Fruit fly (Drosophila melanogaster) whole organism, prepupa: Measurements from ENCODE around the gene Ccp84Af.

Experiments used
- Blimp-1 ChIP-seq: fragments of 200-800 bp; sonication (Bioruptor generic); optimal IDR thresholded peaks from 3 replicates; lab custom pipeline; 2017; ENCODE audit warnings: missing biosample characterization, missing genetic modification characterization, mild to moderate bottlenecking, moderate library complexity, missing genetic modification reagents
- CG10669 ChIP-seq: fragments of 200-800 bp; sonication (Bioruptor generic); optimal IDR thresholded peaks from 3 replicates; lab custom pipeline; 2018; ENCODE audit warnings: missing biosample characterization, mild to moderate bottlenecking, missing genetic modification characterization, moderate library complexity
- CG11762 ChIP-seq: fragments of 200-800 bp; sonication (Bioruptor generic); optimal IDR thresholded peaks from 3 replicates; lab custom pipeline; 2016; ENCODE audit warnings: missing biosample characterization, missing genetic modification characterization; ENCODE audit not compliant: insufficient read depth
- CG11902 ChIP-seq: fragments of 200-800 bp; sonication (Bioruptor generic); optimal IDR thresholded peaks from 3 replicates; lab custom pipeline; 2016; ENCODE audit warnings: missing biosample characterization, missing genetic modification characterization
- CG15336 ChIP-seq: fragments of 200-800 bp; sonication (Bioruptor generic); IDR thresholded peaks from 2 replicates; pipeline ENCODE4 v1.3.6; 2022; ENCODE audit warnings: missing biosample characterization, missing genetic modification characterization
- CG1621 ChIP-seq: fragments of 200-800 bp; sonication (Bioruptor generic); optimal IDR thresholded peaks from 3 replicates; lab custom pipeline; 2018; ENCODE audit warnings: missing biosample characterization, mild to moderate bottlenecking, missing genetic modification characterization
- CG3032 ChIP-seq: fragments of 200-800 bp; optimal IDR thresholded peaks from 2 replicates; lab custom pipeline; 2019; ENCODE audit warnings: missing biosample characterization, mild to moderate bottlenecking, missing genetic modification characterization, moderate library complexity
- CG31627 ChIP-seq: fragments of 200-800 bp; sonication (Bioruptor generic); optimal IDR thresholded peaks from 3 replicates; lab custom pipeline; 2016; ENCODE audit warnings: missing biosample characterization, missing genetic modification characterization
- CG34406 ChIP-seq: fragments of 200-800 bp; sonication (Bioruptor generic); optimal IDR thresholded peaks from 3 replicates; lab custom pipeline; 2016; ENCODE audit warnings: missing biosample characterization, missing genetic modification characterization
- CG4318 ChIP-seq: fragments of 200-800 bp; sonication (Bioruptor generic); optimal IDR thresholded peaks from 3 replicates; lab custom pipeline; 2017; ENCODE audit warnings: missing biosample characterization, mild to moderate bottlenecking, missing genetic modification characterization
- CG6276 ChIP-seq: fragments of 200-800 bp; sonication (Bioruptor generic); optimal IDR thresholded peaks from 2 replicates; lab custom pipeline; 2017; ENCODE audit warnings: missing biosample characterization, mild to moderate bottlenecking, missing genetic modification characterization
- CG6808 ChIP-seq: fragments of 200-800 bp; sonication (Bioruptor generic); optimal IDR thresholded peaks from 3 replicates; lab custom pipeline; 2017; ENCODE audit warnings: missing biosample characterization, missing genetic modification characterization, mild to moderate bottlenecking, moderate library complexity, missing genetic modification reagents
- CG6854 ChIP-seq: fragments of 200-800 bp; sonication (Bioruptor generic); optimal IDR thresholded peaks from 2 replicates; lab custom pipeline; 2017; ENCODE audit warnings: missing biosample characterization, mild to moderate bottlenecking, missing genetic modification characterization
- CG8119 ChIP-seq: fragments of 200-800 bp; sonication (Bioruptor generic); IDR thresholded peaks from 3 replicates; pipeline ENCODE4 v1.3.6; 2022; ENCODE audit warnings: missing biosample characterization, missing genetic modification characterization
- Eip75B ChIP-seq: fragments of 200-800 bp; sonication (Bioruptor generic); optimal IDR thresholded peaks from 3 replicates; lab custom pipeline; 2016; ENCODE audit warnings: missing biosample characterization, missing genetic modification characterization
- Eip78C ChIP-seq: fragments of 200-800 bp; sonication (Bioruptor generic); peaks from one replicate; lab custom pipeline; 2016; ENCODE audit warnings: missing biosample characterization, missing genetic modification characterization
- Eip93F ChIP-seq: fragments of 200-800 bp; sonication (Bioruptor generic); optimal IDR thresholded peaks from 2 replicates; lab custom pipeline; 2016; ENCODE audit warnings: missing biosample characterization, mild to moderate bottlenecking, missing genetic modification characterization
- Ets21C ChIP-seq: fragments of 200-800 bp; sonication (Bioruptor generic); optimal IDR thresholded peaks from 3 replicates; lab custom pipeline; 2016; ENCODE audit warnings: missing biosample characterization, missing genetic modification characterization
- Ets96B ChIP-seq: fragments of 200-800 bp; optimal IDR thresholded peaks from 2 replicates; lab custom pipeline; 2019; ENCODE audit warnings: missing biosample characterization, mild to moderate bottlenecking, missing genetic modification characterization, moderate library complexity
- Gug ChIP-seq: fragments of 200-800 bp; sonication (Bioruptor generic); IDR thresholded peaks from 2 replicates; pipeline ENCODE4 v1.3.6; 2022; ENCODE audit warnings: missing biosample characterization, missing genetic modification characterization
- Hr39 ChIP-seq: fragments of 200-800 bp; sonication (Bioruptor generic); optimal IDR thresholded peaks from 2 replicates; lab custom pipeline; 2016; ENCODE audit warnings: missing biosample characterization, missing genetic modification characterization
- Hr4 ChIP-seq: fragments of 200-800 bp; sonication (Bioruptor generic); optimal IDR thresholded peaks from 3 replicates; lab custom pipeline; 2016; ENCODE audit warnings: missing biosample characterization, missing genetic modification characterization
- Lpt ChIP-seq: fragments of 200-800 bp; sonication (Bioruptor generic); optimal IDR thresholded peaks from 3 replicates; lab custom pipeline; 2016; ENCODE audit warnings: missing biosample characterization, missing genetic modification characterization
- OdsH ChIP-seq: fragments of 200-800 bp; sonication (Bioruptor generic); optimal IDR thresholded peaks from 3 replicates; lab custom pipeline; 2016; ENCODE audit warnings: missing biosample characterization, missing genetic modification characterization
- Smox ChIP-seq: fragments of 200-800 bp; sonication (Bioruptor generic); optimal IDR thresholded peaks from 3 replicates; lab custom pipeline; 2016; ENCODE audit warnings: missing biosample characterization, missing genetic modification characterization
- Sox14 ChIP-seq: fragments of 200-800 bp; sonication (Bioruptor generic); optimal IDR thresholded peaks from 3 replicates; lab custom pipeline; 2016; ENCODE audit warnings: missing biosample characterization, missing genetic modification characterization
- Sox15 ChIP-seq: fragments of 200-800 bp; sonication (Bioruptor generic); optimal IDR thresholded peaks from 3 replicates; lab custom pipeline; 2016; ENCODE audit warnings: missing biosample characterization, missing genetic modification characterization
- achi ChIP-seq: fragments of 200-800 bp; sonication (Bioruptor generic); optimal IDR thresholded peaks from 3 replicates; lab custom pipeline; 2016; ENCODE audit warnings: missing biosample characterization, missing genetic modification characterization
- dac ChIP-seq: fragments of 200-800 bp; sonication (Bioruptor generic); optimal IDR thresholded peaks from 2 replicates; lab custom pipeline; 2017; ENCODE audit warnings: missing biosample characterization, mild to moderate bottlenecking, missing genetic modification characterization
- dsx ChIP-seq: fragments of 200-800 bp; optimal IDR thresholded peaks from 3 replicates; lab custom pipeline; 2019; ENCODE audit warnings: missing biosample characterization, mild to moderate bottlenecking, missing genetic modification characterization, moderate library complexity; ENCODE audit not compliant: poor library complexity, severe bottlenecking
- eg ChIP-seq: fragments of 200-800 bp; sonication (Bioruptor generic); IDR thresholded peaks from 3 replicates; pipeline ENCODE4 v1.3.6; 2022; ENCODE audit warnings: missing biosample characterization, missing genetic modification characterization
- esn ChIP-seq: fragments of 200-800 bp; sonication (Bioruptor generic); optimal IDR thresholded peaks from 2 replicates; lab custom pipeline; 2016; ENCODE audit warnings: missing biosample characterization, mild to moderate bottlenecking, missing genetic modification characterization, moderate library complexity
- fd59A ChIP-seq: fragments of 200-800 bp; sonication (Bioruptor generic); optimal IDR thresholded peaks from 2 replicates; lab custom pipeline; 2017; ENCODE audit warnings: missing biosample characterization, mild to moderate bottlenecking, missing genetic modification characterization, missing genetic modification reagents
- fd85E ChIP-seq: fragments of 200-800 bp; sonication (Bioruptor generic); optimal IDR thresholded peaks from 3 replicates; lab custom pipeline; 2016; ENCODE audit warnings: missing biosample characterization, missing genetic modification characterization
- fkh ChIP-seq: fragments of 200-800 bp; sonication (Bioruptor generic); optimal IDR thresholded peaks from 3 replicates; lab custom pipeline; 2017; ENCODE audit warnings: missing biosample characterization, mild to moderate bottlenecking, missing genetic modification characterization, moderate library complexity
- pdm3 ChIP-seq: fragments of 200-800 bp; sonication (Bioruptor generic); optimal IDR thresholded peaks from 3 replicates; lab custom pipeline; 2016; ENCODE audit warnings: missing biosample characterization, missing genetic modification characterization
- salr ChIP-seq, 2 experiments: fragments of 200-800 bp; sonication (Bioruptor generic); optimal IDR thresholded peaks; 3 replicates each; lab custom pipeline; 2016 to 2018; ENCODE audit warnings: missing biosample characterization in 2 of 2, missing genetic modification characterization in 2 of 2, mild to moderate bottlenecking in 1 of 2
- ss ChIP-seq, 2 experiments: fragments of 200-800 bp; sonication (Bioruptor generic); optimal IDR thresholded peaks; 2 replicates in 1 of 2; 3 replicates in 1 of 2; lab custom pipeline; 2017 to 2018; ENCODE audit warnings: mild to moderate bottlenecking in 2 of 2, missing biosample characterization in 2 of 2, missing genetic modification characterization in 2 of 2, moderate library complexity in 1 of 2
- svp ChIP-seq: fragments of 200-800 bp; sonication (Bioruptor generic); peaks from one replicate; lab custom pipeline; 2016; ENCODE audit warnings: missing biosample characterization, missing genetic modification characterization
- topi ChIP-seq: fragments of 200-800 bp; sonication (Bioruptor generic); optimal IDR thresholded peaks from 3 replicates; lab custom pipeline; 2016; ENCODE audit warnings: missing biosample characterization, missing genetic modification characterization
- vri ChIP-seq: fragments of 200-800 bp; sonication (Bioruptor generic); optimal IDR thresholded peaks from 3 replicates; lab custom pipeline; 2016; ENCODE audit warnings: missing biosample characterization, mild to moderate bottlenecking, missing genetic modification characterization

Ccp84Af gene

dm6 chr3R:6684145-6684544 lies 5.9 kb downstream of the Ccp84Af start, which contains the start of gene Edg84A:
Edg84A (plus strand) TSS chr3R:6684445.
- TF ChIP-seq Blimp-1: no peak
- TF ChIP-seq achi (GFP tag; lab: Kevin White, UChicago): no peak
- no peak for TF ChIP-seq Hr39
- TF ChIP-seq Eip93F (GFP tag; lab: Kevin White, UChicago): no peak
- no peak for TF ChIP-seq esn (GFP tag; lab: Kevin White, UChicago)
- no peak for TF ChIP-seq CG8119 (GFP tag; lab: Robert Waterston, UW)
- TF ChIP-seq Eip78C (GFP tag; lab: Kevin White, UChicago): no peak
- TF ChIP-seq CG3032 (tag; lab: Kevin White, UChicago): no peak
- no peak for TF ChIP-seq CG4318 (GFP tag; lab: Kevin White, UChicago)
- no peak for TF ChIP-seq Gug (GFP tag; lab: Robert Waterston, UW)
- no peak for TF ChIP-seq Hr4 (GFP tag; lab: Kevin White, UChicago)

- peak; percentile 69 for TF ChIP-seq Blimp-1
- TF ChIP-seq fd85E: no peak
- TF ChIP-seq, all 60 proteins: peak for 1
These were observed 6.4 kb downstream of the Ccp84Af start for dm6 chr3R:6683671-6684070.

- TF ChIP-seq CG34406 (GFP tag; lab: Kevin White, UChicago): no peak
- TF ChIP-seq OdsH (GFP tag; lab: Kevin White, UChicago): no peak
- TF ChIP-seq Sox15 (GFP tag; lab: Kevin White, UChicago): no peak
- TF ChIP-seq topi (GFP tag; lab: Kevin White, UChicago): no peak
- no peak for TF ChIP-seq vri (GFP tag; lab: Kevin White, UChicago)
- no peak for TF ChIP-seq svp
- TF ChIP-seq CG1621 (tag; lab: Kevin White, UChicago): no peak
- TF ChIP-seq salr (GFP tag; optimal IDR thresholded peaks at IDR 0.05; lab: Kevin White, UChicago): no peak
- TF ChIP-seq Lpt (GFP tag; lab: Kevin White, UChicago): no peak
- TF ChIP-seq Blimp-1: no peak
- TF ChIP-seq Ets21C (GFP tag; lab: Kevin White, UChicago): no peak
- no peak for TF ChIP-seq CG6854 (GFP tag; lab: Kevin White, UChicago)
- no peak for TF ChIP-seq dsx (GFP tag; lab: Kevin White, UChicago)
- TF ChIP-seq ss (GFP tag; optimal IDR thresholded peaks at IDR 0.05; lab: Kevin White, UChicago): no peak
- no peak for TF ChIP-seq Smox
- no peak for TF ChIP-seq Hr39
These were observed 6.9 kb downstream of the Ccp84Af start for dm6 chr3R:6683135-6683534.

- TF ChIP-seq CG6808 (GFP tag; lab: Kevin White, UChicago) (no peak), Sox14 (GFP tag; lab: Kevin White, UChicago) (no peak), fkh (GFP tag; lab: Kevin White, UChicago) (peak; percentile 47)
These were observed 11.6 kb downstream of the Ccp84Af start, which contains the start of gene lab for dm6 chr3R:6678480-6678879. lab (minus strand) TSS chr3R:6678590.

- TF ChIP-seq CG10669 (GFP tag; lab: Kevin White, UChicago) (peak; percentile 39), eg (GFP tag; lab: Robert Waterston, UW) (no peak), fkh (GFP tag; lab: Kevin White, UChicago) (no peak), svp (no peak), Eip75B (GFP tag; lab: Kevin White, UChicago) (peak; percentile 3), pdm3 (GFP tag; lab: Kevin White, UChicago) (no peak), CG31627 (GFP tag; lab: Kevin White, UChicago) (peak; percentile 21), Ets96B (no peak), Ets21C (GFP tag; lab: Kevin White, UChicago) (no peak), CG6276 (no peak), fd59A (GFP tag; lab: Kevin White, UChicago) (no peak), CG11762 (GFP tag; lab: Kevin White, UChicago) (no peak), CG4318 (GFP tag; lab: Kevin White, UChicago) (no peak), CG6854 (GFP tag; lab: Kevin White, UChicago) (no peak), CG3032 (tag; lab: Kevin White, UChicago) (peak; percentile 30), dsx (GFP tag; lab: Kevin White, UChicago) (no peak), CG11902 (no peak), fd85E (no peak), CG1621 (tag; lab: Kevin White, UChicago) (no peak), CG15336 (GFP tag; lab: Robert Waterston, UW) (no peak), dac (GFP tag; lab: Kevin White, UChicago) (no peak), CG34406 (GFP tag; lab: Kevin White, UChicago) (no peak), Eip78C (GFP tag; lab: Kevin White, UChicago) (peak; percentile 70), Blimp-1 (no peak), Sox15 (GFP tag; lab: Kevin White, UChicago) (no peak), topi (GFP tag; lab: Kevin White, UChicago) (peak; percentile 31), ss (GFP tag; optimal IDR thresholded peaks at IDR 0.05; lab: Kevin White, UChicago) (peak in 1 of 2 experiments; percentile 4), salr (GFP tag; optimal IDR thresholded peaks at IDR 0.05; lab: Kevin White, UChicago) (no peak)
These were observed 15.5 kb downstream of the Ccp84Af start for dm6 chr3R:6674548-6674947.
